Worm (Caenorhabditis elegans) whole organism, L4 larva: ENCODE results near the gene Y53F4B.19.

Source experiments
- F10B5.3 ChIP-seq: sonication (generic microtip); optimal IDR thresholded peaks from 2 replicates; lab custom pipeline; 2016; ENCODE audit warnings: mild to moderate bottlenecking, missing genetic modification characterization, missing compliant biosample characterization
- F37D6.2 ChIP-seq: sonication (generic microtip); optimal IDR thresholded peaks from 2 replicates; lab custom pipeline; 2016; ENCODE audit warnings: mild to moderate bottlenecking, missing genetic modification characterization, missing compliant biosample characterization
- F49E8.2 ChIP-seq: sonication (generic microtip); optimal IDR thresholded peaks from 2 replicates; lab custom pipeline; 2016; ENCODE audit warnings: missing compliant biosample characterization, mild to moderate bottlenecking, missing genetic modification characterization, borderline replicate concordance
- R02D3.7 ChIP-seq: fragments of 150-350 bp; sonication (generic microtip); optimal IDR thresholded peaks from 3 replicates; lab custom pipeline; 2014; ENCODE audit warnings: missing biosample characterization, missing genetic modification characterization
- ZK337.2 ChIP-seq: fragments of 200-800 bp; sonication (Bioruptor generic); IDR thresholded peaks from 2 replicates; pipeline ENCODE4 v1.3.6; 2022; ENCODE audit warnings: missing genetic modification reagents, missing genetic modification characterization, missing compliant biosample characterization
- aha-1 ChIP-seq: fragments of 150-350 bp; peaks from one replicate; lab custom pipeline; 2014; ENCODE audit warnings: missing biosample characterization, missing genetic modification characterization
- ama-1 ChIP-seq: fragments of 150-350 bp; optimal IDR thresholded peaks from 2 replicates; lab custom pipeline; 2014; ENCODE audit warnings: inconsistent platforms, mixed read lengths
- ceh-62 ChIP-seq: sonication (generic microtip); optimal IDR thresholded peaks from 2 replicates; lab custom pipeline; 2017; ENCODE audit warnings: missing biosample characterization, missing genetic modification characterization
- ceh-82 ChIP-seq: sonication (generic microtip); optimal IDR thresholded peaks from 2 replicates; lab custom pipeline; 2017; ENCODE audit warnings: missing biosample characterization, missing genetic modification characterization
- ces-1 ChIP-seq: fragments of 150-350 bp; sonication (generic microtip); optimal IDR thresholded peaks from 4 replicates; lab custom pipeline; 2014; ENCODE audit warnings: missing biosample characterization, missing genetic modification reagents, missing genetic modification characterization
- ctbp-1 ChIP-seq: fragments of 200-800 bp; sonication (Bioruptor generic); IDR thresholded peaks from 2 replicates; pipeline ENCODE4 v1.3.6; 2022; ENCODE audit warnings: missing genetic modification reagents, missing genetic modification characterization, missing compliant biosample characterization
- daf-16 ChIP-seq, 3 experiments: sonication (generic microtip); optimal IDR thresholded peaks; 2 replicates each; lab custom pipeline; 2016 to 2017; ENCODE audit warnings: missing genetic modification characterization in 3 of 3, missing genetic modification reagents in 3 of 3, mild to moderate bottlenecking in 2 of 3, missing compliant biosample characterization in 2 of 3, missing biosample characterization in 1 of 3, moderate library complexity in 1 of 3
- daf-19 ChIP-seq: fragments of 200-800 bp; sonication (Bioruptor generic); conservative IDR thresholded peaks from 2 replicates; pipeline ENCODE4 v1.3.6; 2022; ENCODE audit warnings: missing genetic modification characterization, missing compliant biosample characterization
- dmd-6 ChIP-seq: fragments of 200-800 bp; sonication (Bioruptor generic); IDR thresholded peaks from 2 replicates; pipeline ENCODE4 v1.3.6; 2022; ENCODE audit warnings: missing genetic modification reagents, missing genetic modification characterization, missing compliant biosample characterization
- dpl-1 ChIP-seq: fragments of 150-350 bp; optimal IDR thresholded peaks from 2 replicates; lab custom pipeline; 2014; ENCODE audit warnings: missing biosample characterization, missing genetic modification reagents, missing genetic modification characterization
- duxl-1 ChIP-seq: sonication (generic microtip); optimal IDR thresholded peaks from 2 replicates; lab custom pipeline; 2016; ENCODE audit warnings: mild to moderate bottlenecking, missing genetic modification characterization, moderate library complexity, missing compliant biosample characterization; ENCODE audit not compliant: poor library complexity
- dve-1 ChIP-seq: sonication (generic microtip); optimal IDR thresholded peaks from 2 replicates; lab custom pipeline; 2017; ENCODE audit warnings: antibody characterized with exemption, mild to moderate bottlenecking, missing genetic modification characterization, missing compliant biosample characterization; ENCODE audit not compliant: insufficient read depth
- egl-43 ChIP-seq: fragments of 200-800 bp; sonication (Bioruptor generic); IDR thresholded peaks from 2 replicates; pipeline ENCODE4 v1.3.6; 2022; ENCODE audit warnings: missing genetic modification reagents, missing genetic modification characterization, missing compliant biosample characterization
- hif-1 ChIP-seq, 2 experiments: sonication (generic microtip); optimal IDR thresholded peaks; 2 replicates each; lab custom pipeline; 2016 to 2017; ENCODE audit warnings: missing compliant biosample characterization in 2 of 2, missing genetic modification characterization in 2 of 2, missing genetic modification reagents in 2 of 2, missing genotype in 2 of 2, mild to moderate bottlenecking in 1 of 2
- hlh-30 ChIP-seq: sonication (generic microtip); optimal IDR thresholded peaks from 2 replicates; lab custom pipeline; 2017; ENCODE audit warnings: antibody characterized with exemption, mild to moderate bottlenecking, missing genetic modification characterization, missing compliant biosample characterization; ENCODE audit not compliant: insufficient read depth
- hmg-1.1 ChIP-seq: fragments of 200-800 bp; sonication (Bioruptor generic); IDR thresholded peaks from 2 replicates; pipeline ENCODE4 v1.3.6; 2022; ENCODE audit warnings: missing genetic modification reagents, missing genetic modification characterization, missing compliant biosample characterization
- lin-13 ChIP-seq: fragments of 150-350 bp; optimal IDR thresholded peaks from 2 replicates; lab custom pipeline; 2014; ENCODE audit warnings: missing biosample characterization, missing genetic modification reagents, missing genetic modification characterization
- lin-38 ChIP-seq: fragments of 200-800 bp; sonication (Bioruptor generic); IDR thresholded peaks from 2 replicates; pipeline ENCODE4 v1.3.6; 2022; ENCODE audit warnings: missing genetic modification reagents, missing genetic modification characterization, missing compliant biosample characterization
- mdl-1 ChIP-seq, 2 experiments: fragments of 150-350 bp in 1 of 2; sonication (generic microtip) in 1 of 2; optimal IDR thresholded peaks; 2 replicates each; lab custom pipeline; 2014 to 2017; ENCODE audit warnings: missing biosample characterization in 2 of 2, missing genetic modification characterization in 2 of 2
- mep-1 ChIP-seq: fragments of 150-350 bp; sonication (generic microtip); optimal IDR thresholded peaks from 3 replicates; lab custom pipeline; 2014; ENCODE audit warnings: missing biosample characterization, missing genetic modification characterization
- mes-2 ChIP-seq: sonication (generic microtip); optimal IDR thresholded peaks from 2 replicates; lab custom pipeline; 2016; ENCODE audit warnings: missing genotype, mild to moderate bottlenecking, missing genetic modification characterization, missing compliant biosample characterization; ENCODE audit not compliant: poor library complexity, severe bottlenecking
- mxl-2 ChIP-seq: fragments of 200-800 bp; sonication (Bioruptor generic); conservative IDR thresholded peaks from 2 replicates; pipeline ENCODE4 v1.3.6; 2022; ENCODE audit warnings: missing genetic modification reagents, missing genetic modification characterization, missing compliant biosample characterization
- nhr-102 ChIP-seq: sonication (generic microtip); optimal IDR thresholded peaks from 2 replicates; lab custom pipeline; 2016; ENCODE audit warnings: mild to moderate bottlenecking, missing genetic modification characterization, moderate library complexity, missing compliant biosample characterization
- nhr-41 ChIP-seq: fragments of 200-800 bp; sonication (Bioruptor generic); IDR thresholded peaks from 2 replicates; pipeline ENCODE4 v1.3.6; 2022; ENCODE audit warnings: missing genetic modification reagents, missing genetic modification characterization, missing compliant biosample characterization
- nhr-42 ChIP-seq: fragments of 200-800 bp; sonication (Bioruptor generic); IDR thresholded peaks from 2 replicates; pipeline ENCODE4 v1.3.6; 2022; ENCODE audit warnings: missing genetic modification characterization, missing compliant biosample characterization
- rbr-2 ChIP-seq: sonication (generic microtip); optimal IDR thresholded peaks from 2 replicates; lab custom pipeline; 2016; ENCODE audit warnings: missing genotype, missing genetic modification characterization, missing compliant biosample characterization
- saeg-2 ChIP-seq: fragments of 200-800 bp; sonication (Bioruptor generic); IDR thresholded peaks from 2 replicates; pipeline ENCODE4 v1.3.6; 2022; ENCODE audit warnings: missing genetic modification reagents, missing genetic modification characterization, missing compliant biosample characterization
- sdz-12 ChIP-seq: fragments of 200-800 bp; sonication (Bioruptor generic); optimal IDR thresholded peaks from 2 replicates; lab custom pipeline; 2018; ENCODE audit warnings: mild to moderate bottlenecking, missing genetic modification characterization, missing compliant biosample characterization
- set-16 ChIP-seq: fragments of 200-800 bp; sonication (Bioruptor generic); IDR thresholded peaks from 2 replicates; pipeline ENCODE4 v1.3.6; 2022; ENCODE audit warnings: missing genetic modification reagents, missing genetic modification characterization, missing compliant biosample characterization
- snpc-1.2 ChIP-seq: fragments of 200-800 bp; sonication (Bioruptor generic); IDR thresholded peaks from 2 replicates; pipeline ENCODE4 v1.3.6; 2022; ENCODE audit warnings: missing genetic modification reagents, missing genetic modification characterization, missing compliant biosample characterization
- spr-1 ChIP-seq: sonication (generic microtip); optimal IDR thresholded peaks from 2 replicates; lab custom pipeline; 2016; ENCODE audit warnings: mild to moderate bottlenecking, missing genetic modification characterization, missing compliant biosample characterization
- tra-1 ChIP-seq: fragments of 200-800 bp; sonication (Bioruptor generic); IDR thresholded peaks from 2 replicates; pipeline ENCODE4 v1.3.6; 2022; ENCODE audit warnings: missing genetic modification reagents, missing genetic modification characterization, missing compliant biosample characterization
- unc-130 ChIP-seq: sonication (generic microtip); optimal IDR thresholded peaks from 2 replicates; lab custom pipeline; 2016; ENCODE audit warnings: missing genetic modification reagents, missing genetic modification characterization, missing compliant biosample characterization
- unc-39 ChIP-seq: sonication (generic microtip); optimal IDR thresholded peaks from 2 replicates; lab custom pipeline; 2017; ENCODE audit warnings: missing biosample characterization, missing genetic modification characterization
- unc-62 ChIP-seq, 3 experiments: fragments of 150-350 bp in 1 of 3; sonication (generic microtip); optimal IDR thresholded peaks in 2 of 3; peaks in 1 of 3; 1 replicate in 1 of 3; 2 replicates in 2 of 3; lab custom pipeline; 2014 to 2017; ENCODE audit warnings: missing biosample characterization in 3 of 3, missing genetic modification characterization in 3 of 3, missing genetic modification reagents in 3 of 3, missing genotype in 1 of 3
- zfp-3 ChIP-seq: fragments of 200-800 bp; sonication (Bioruptor generic); conservative IDR thresholded peaks from 2 replicates; pipeline ENCODE4 v1.3.6; 2022; ENCODE audit warnings: missing genetic modification reagents, missing genetic modification characterization, missing compliant biosample characterization
- ztf-11 ChIP-seq: fragments of 150-350 bp; optimal IDR thresholded peaks from 2 replicates; lab custom pipeline; 2014; ENCODE audit warnings: missing biosample characterization, missing genetic modification characterization

Y53F4B.19 gene

DNA sequence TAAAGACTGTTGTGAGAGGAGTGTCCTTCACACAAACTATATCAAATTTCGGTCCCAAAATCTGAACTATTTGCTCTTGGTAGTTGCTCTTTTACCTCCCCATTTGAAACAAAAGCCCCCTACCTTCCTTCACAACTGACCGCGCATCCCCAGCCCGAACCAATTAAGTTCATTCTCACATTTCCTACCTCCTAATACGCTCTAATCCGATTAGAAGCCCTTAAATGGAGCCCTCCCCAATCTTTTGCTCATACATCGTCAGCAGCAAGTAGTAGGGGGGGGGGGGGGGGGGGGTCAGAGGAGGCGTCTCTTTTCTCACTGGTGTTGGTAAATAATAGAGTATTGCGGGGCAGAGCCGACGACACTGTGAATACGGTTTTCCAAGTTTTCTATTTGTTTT lies 3.8 kb downstream of the Y53F4B.19 start:
- TF ChIP-seq ZK337.2: no peak
- TF ChIP-seq aha-1 (tag; lab: Kevin White, UChicago): peak; percentile 43

DNA sequence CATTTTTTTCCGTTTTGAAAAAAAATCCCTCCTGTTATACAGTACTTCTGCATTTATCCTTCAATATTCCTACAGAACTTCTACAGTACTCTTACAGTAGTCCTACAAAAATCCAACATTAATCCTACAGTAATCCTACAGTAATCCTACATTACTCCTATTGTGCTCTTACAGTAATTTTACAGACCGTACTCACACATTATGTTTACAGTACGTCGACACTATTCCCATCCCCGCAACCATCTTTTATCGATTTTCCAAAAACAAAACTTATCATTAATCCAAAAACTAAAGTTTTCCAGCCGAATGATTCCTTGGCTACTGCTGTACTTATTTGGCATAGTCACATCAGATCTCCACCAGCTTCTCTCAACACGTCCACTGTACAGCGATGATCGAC lies 7.4 kb downstream of the Y53F4B.19 start, which contains the start of gene Y53F4B.20:
Gene Y53F4B.20 (plus strand): TSS at position 301 of the 400 bp plus-strand sequence.
- TF ChIP-seq daf-16 (GFP tag; optimal IDR thresholded peaks at IDR 0.05; lab: Kevin White, UChicago) (no peak), daf-16 (tag; optimal IDR thresholded peaks at IDR 0.05; lab: Kevin White, UChicago) (no peak), daf-19 (no peak), saeg-2 (GFP tag; lab: Robert Waterston, UW) (no peak), ces-1 (GFP tag; lab: Kevin White, UChicago) (no peak), ctbp-1 (no peak), ceh-62 (tag; lab: Kevin White, UChicago) (no peak), mep-1 (tag; lab: Kevin White, UChicago) (no peak), zfp-3 (GFP tag; lab: Robert Waterston, UW) (no peak), nhr-42 (GFP tag; lab: Robert Waterston, UW) (no peak), mes-2 (tag; lab: Kevin White, UChicago) (no peak)

DNA sequence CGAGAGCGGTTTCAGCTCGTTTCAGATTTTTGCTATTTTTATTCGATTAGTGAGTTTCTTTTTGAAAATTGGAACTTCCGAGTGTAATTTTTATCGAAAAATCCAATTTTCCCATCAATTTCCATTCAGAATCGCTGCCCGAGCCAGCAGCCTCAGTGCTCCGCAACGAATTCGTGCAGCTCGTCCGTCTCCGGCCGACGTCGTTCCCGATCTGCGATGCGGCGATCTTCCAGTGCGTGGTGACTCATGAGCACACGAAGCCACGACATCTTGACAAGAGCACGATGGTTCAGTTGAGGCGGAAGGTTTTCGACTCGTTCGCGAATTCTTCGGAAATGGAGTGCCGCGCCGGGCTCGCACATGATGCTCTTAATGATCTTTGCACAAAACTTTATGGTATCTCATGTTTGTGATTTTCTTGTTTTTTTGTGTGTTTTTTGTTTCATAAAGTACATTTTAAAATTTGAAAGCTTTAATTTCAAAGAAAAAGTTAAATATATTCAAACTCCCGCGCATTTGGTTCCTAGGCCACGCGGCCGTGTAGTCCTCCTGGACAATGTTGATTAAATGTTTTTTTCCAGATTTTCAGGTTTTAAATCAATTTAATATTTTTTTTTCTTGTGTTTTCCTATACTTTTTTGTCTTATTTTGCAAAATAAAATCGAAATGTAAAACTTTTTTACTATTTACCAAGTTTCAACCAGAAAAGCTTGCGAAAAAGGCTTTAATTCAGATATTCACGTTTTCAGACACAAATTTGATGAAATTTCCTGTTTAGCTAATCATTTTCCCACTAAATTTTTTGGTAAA lies 12.6 kb downstream of the Y53F4B.19 start:
- peak; percentile 26 for TF ChIP-seq F49E8.2 (tag; lab: Kevin White, UChicago)
- no peak for TF ChIP-seq saeg-2 (GFP tag; lab: Robert Waterston, UW)
- 0 out of 2 replicates have a peak, but pooled peaks have one; percentile 6 for TF ChIP-seq tra-1 (GFP tag; lab: Robert Waterston, UW)
- peak; percentile 92 for TF ChIP-seq dpl-1 (GFP tag; lab: Kevin White, UChicago)
- peak in 1 of 2 experiments; percentile 94 for TF ChIP-seq unc-62 (GFP tag; optimal IDR thresholded peaks at IDR 0.05 in 1 of 2; lab: Kevin White, UChicago)
- TF ChIP-seq unc-62 (tag; optimal IDR thresholded peaks at IDR 0.05; lab: Kevin White, UChicago): no peak
- no peak for TF ChIP-seq ceh-82
- TF ChIP-seq sdz-12 (GFP tag; lab: Kevin White, UChicago): no peak
- TF ChIP-seq mxl-2 (GFP tag; lab: Robert Waterston, UW): no peak
- peak; percentile 81 for TF ChIP-seq unc-130 (GFP tag; lab: Kevin White, UChicago)
- no peak for TF ChIP-seq duxl-1 (tag; lab: Kevin White, UChicago)
- no peak for TF ChIP-seq lin-13 (GFP tag; lab: Kevin White, UChicago)
- TF ChIP-seq snpc-1.2 (GFP tag; lab: Robert Waterston, UW): no peak
- TF ChIP-seq R02D3.7 (tag; lab: Kevin White, UChicago): no peak
- TF ChIP-seq F37D6.2 (tag; lab: Kevin White, UChicago): peak; percentile 8
- peak; percentile 70; the same call in 1 of the 2 replicates for TF ChIP-seq set-16
- TF ChIP-seq nhr-42 (GFP tag; lab: Robert Waterston, UW): no peak
- TF ChIP-seq F10B5.3: no peak
- TF ChIP-seq hmg-1.1: 0 out of 2 replicates have a peak, but pooled peaks have one; percentile 8
- TF ChIP-seq rbr-2 (tag; lab: Kevin White, UChicago): peak; percentile 2
- TF ChIP-seq spr-1 (tag; lab: Kevin White, UChicago): no peak
- peak; percentile 98 for TF ChIP-seq mes-2 (tag; lab: Kevin White, UChicago)
- TF ChIP-seq daf-16 (GFP tag; optimal IDR thresholded peaks at IDR 0.05; lab: Kevin White, UChicago): no peak
- TF ChIP-seq daf-16 (tag; optimal IDR thresholded peaks at IDR 0.05; lab: Kevin White, UChicago): no peak
- TF ChIP-seq lin-38 (GFP tag; lab: Robert Waterston, UW): peak; percentile 60
- TF ChIP-seq egl-43 (GFP tag; lab: Robert Waterston, UW): no peak
- no peak for TF ChIP-seq nhr-102 (tag; lab: Kevin White, UChicago)
- TF ChIP-seq ztf-11 (tag; lab: Kevin White, UChicago): no peak
- no peak for TF ChIP-seq mdl-1 (tag; optimal IDR thresholded peaks at IDR 0.05; lab: Kevin White, UChicago)
- TF ChIP-seq zfp-3 (GFP tag; lab: Robert Waterston, UW): 0 out of 2 replicates have a peak, but pooled peaks have one; percentile 30
- no peak for TF ChIP-seq hlh-30 (tag; lab: Kevin White, UChicago)
- TF ChIP-seq hif-1 (tag; optimal IDR thresholded peaks at IDR 0.05; lab: Kevin White, UChicago): peak in 1 of 2 experiments; percentile 70
- TF ChIP-seq dmd-6: peak; percentile 54
- no peak for TF ChIP-seq unc-39
- TF ChIP-seq dve-1: peak; percentile 49
- TF ChIP-seq ces-1 (GFP tag; lab: Kevin White, UChicago): no peak
- TF ChIP-seq nhr-41 (GFP tag; lab: Robert Waterston, UW): no peak
- no peak for TF ChIP-seq ama-1
